Worm (Caenorhabditis elegans) whole organism, L4/young adult: ENCODE data around the gene str-111.

Experiments
- W03F9.2 ChIP-seq: fragments of 150-350 bp; optimal IDR thresholded peaks from 2 replicates; lab custom pipeline; 2014; ENCODE audit warnings: missing biosample characterization, missing genetic modification characterization
- him-1 ChIP-seq: sonication (generic microtip); optimal IDR thresholded peaks from 2 replicates; lab custom pipeline; 2016; ENCODE audit warnings: missing genotype, missing genetic modification reagents, missing genetic modification characterization, missing compliant biosample characterization

DNA sequence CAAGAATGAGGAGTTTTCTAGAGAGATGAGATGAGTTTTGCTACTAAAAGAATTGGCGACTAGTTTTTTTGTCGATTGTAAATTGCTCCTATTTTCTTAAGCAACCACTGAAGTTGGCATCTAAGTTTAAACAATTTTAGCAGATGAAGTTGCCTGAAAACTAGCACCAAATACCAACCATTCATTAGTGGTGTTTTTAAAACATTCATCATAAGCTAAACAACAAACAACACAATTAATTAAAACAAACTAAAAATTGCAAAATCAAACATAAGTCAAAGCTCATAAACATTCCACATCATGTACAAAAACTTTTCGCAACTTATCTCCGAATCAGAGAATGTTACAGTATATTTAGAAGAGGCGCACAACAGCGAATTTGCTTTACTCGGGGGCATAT lies 13.2 kb upstream of the str-111 start, which contains the start of gene srz-13:
- TF ChIP-seq W03F9.2 (tag; lab: Kevin White, UChicago), result no peak
- no peak for TF ChIP-seq him-1 (tag; lab: Kevin White, UChicago)
